Worm (Caenorhabditis elegans) whole organism, midembryonic: Measurements from ENCODE around the gene Y39B6A.5.

Source experiments
- T22C8.4 ChIP-seq: fragments of 200-800 bp; sonication (Bioruptor generic); IDR thresholded peaks from 2 replicates; pipeline ENCODE4 v1.3.6; 2022; ENCODE audit warnings: missing genetic modification characterization, missing compliant biosample characterization
- cog-1 ChIP-seq: sonication (generic microtip); optimal IDR thresholded peaks from 2 replicates; lab custom pipeline; 2016; ENCODE audit warnings: missing genetic modification characterization, missing compliant biosample characterization
- flt-1 ChIP-seq: fragments of 200-800 bp; sonication (Bioruptor generic); IDR thresholded peaks from 2 replicates; pipeline ENCODE4 v1.3.6; 2022; ENCODE audit warnings: missing genetic modification characterization, missing compliant biosample characterization
- klf-2 ChIP-seq: fragments of 200-800 bp; sonication (Bioruptor generic); conservative IDR thresholded peaks from 2 replicates; pipeline ENCODE4 v1.3.6; 2022; ENCODE audit warnings: missing genetic modification reagents, missing genetic modification characterization, missing compliant biosample characterization
- med-1 ChIP-seq: sonication (generic microtip); optimal IDR thresholded peaks from 2 replicates; lab custom pipeline; 2017; ENCODE audit warnings: missing genetic modification characterization, mild to moderate bottlenecking, missing compliant biosample characterization, antibody characterized with exemption, missing genetic modification reagents; ENCODE audit not compliant: insufficient read depth
- ref-1 ChIP-seq: fragments of 200-800 bp; sonication (Bioruptor generic); conservative IDR thresholded peaks from 2 replicates; pipeline ENCODE4 v1.3.6; 2022; ENCODE audit warnings: missing genetic modification reagents, missing genetic modification characterization, missing compliant biosample characterization
- tab-1 ChIP-seq: fragments of 200-800 bp; sonication (Bioruptor generic); IDR thresholded peaks from 2 replicates; pipeline ENCODE4 v1.3.6; 2022; ENCODE audit warnings: missing genetic modification characterization, missing compliant biosample characterization
- ztf-23 ChIP-seq: fragments of 200-800 bp; sonication (Bioruptor generic); IDR thresholded peaks from 2 replicates; pipeline ENCODE4 v1.3.6; 2022; ENCODE audit warnings: missing genetic modification reagents, missing genetic modification characterization, missing compliant biosample characterization
- ztf-29 ChIP-seq: fragments of 200-800 bp; sonication (Bioruptor generic); IDR thresholded peaks from 2 replicates; pipeline ENCODE4 v1.3.6; 2022; ENCODE audit warnings: missing genetic modification reagents, missing genetic modification characterization, missing compliant biosample characterization

Gene Y39B6A.5

ce11 chrV:19119260-19119659 is 39.4 kb downstream of the Y39B6A.5 start, which contains the start of gene Y39B6A.13:
Y39B6A.13 (minus strand) TSS chrV:19119425.
- TF ChIP-seq ztf-29 (GFP tag; lab: Robert Waterston, UW) (no peak), flt-1 (no peak), tab-1 (GFP tag; lab: Robert Waterston, UW) (no peak), ref-1 (GFP tag; lab: Robert Waterston, UW) (no peak), T22C8.4 (GFP tag; lab: Robert Waterston, UW) (peak; percentile 43; the same call in 1 of the 2 replicates)

DNA sequence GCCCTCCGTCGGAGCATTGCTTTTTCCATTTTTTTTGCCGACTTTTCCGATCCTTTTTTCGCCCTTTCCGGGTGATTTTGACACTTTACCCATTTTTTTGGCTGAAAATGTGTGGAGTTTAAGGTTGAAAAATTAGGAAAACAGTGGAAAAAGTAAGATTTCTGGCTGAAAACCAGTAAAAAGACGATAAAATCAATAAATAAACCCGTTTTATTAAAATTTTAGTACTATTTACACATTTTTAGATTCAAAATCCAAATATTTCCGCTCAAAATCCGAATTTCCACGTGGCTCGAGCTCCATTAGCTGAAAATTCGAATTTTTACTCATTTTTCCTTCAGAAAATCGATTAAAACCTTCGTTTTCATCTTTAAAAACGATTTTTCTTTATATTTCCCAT is 40.4 kb downstream of the Y39B6A.5 start, which contains the start of gene pro-3:
pro-3 (minus strand) TSS at position 101 of the 400 bp plus-strand sequence.
- TF ChIP-seq ztf-23 (GFP tag; lab: Robert Waterston, UW) (no peak), med-1 (GFP tag; lab: Kevin White, UChicago) (no peak), T22C8.4 (GFP tag; lab: Robert Waterston, UW) (no peak), tab-1 (GFP tag; lab: Robert Waterston, UW) (no peak), flt-1 (no peak), ztf-29 (GFP tag; lab: Robert Waterston, UW) (no peak), klf-2 (no peak), cog-1 (tag; lab: Kevin White, UChicago) (no peak), ref-1 (GFP tag; lab: Robert Waterston, UW) (no peak)

- no peak for TF ChIP-seq klf-2
- TF ChIP-seq T22C8.4 (GFP tag; lab: Robert Waterston, UW), result peak; percentile 89
Measured at ce11 chrV:19116872-19117372, 41.8 kb downstream of the Y39B6A.5 start.

ce11 chrV:19113639-19114038 is 45.0 kb downstream of the Y39B6A.5 start:
- TF ChIP-seq T22C8.4 (GFP tag; lab: Robert Waterston, UW), result peak; percentile 99

DNA sequence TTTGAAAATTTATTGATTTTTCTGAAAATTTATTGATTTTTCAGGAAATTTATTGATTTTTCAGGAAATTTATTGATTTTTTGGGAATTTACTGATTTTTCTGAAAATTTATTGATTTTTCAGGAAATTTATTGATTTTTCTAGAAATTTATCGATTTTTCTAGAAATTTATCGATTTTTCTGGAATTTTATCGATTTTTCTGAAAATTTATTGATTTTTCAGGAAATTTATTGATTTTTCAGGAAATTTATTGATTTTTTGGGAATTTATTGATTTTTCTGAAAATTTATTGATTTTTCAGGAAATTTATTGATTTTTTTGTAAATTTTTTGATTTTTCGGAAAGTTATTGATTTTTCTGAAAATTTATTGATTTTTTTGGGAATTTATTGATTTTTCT is 46.1 kb downstream of the Y39B6A.5 start:
- peak; percentile 93 for TF ChIP-seq T22C8.4 (GFP tag; lab: Robert Waterston, UW)
